Fruit fly (Drosophila melanogaster) ovary, adult (tissue): ENCODE data around the gene NijC.

ENCODE experiments used
- CG17801 ChIP-seq: fragments of 200-800 bp; optimal IDR thresholded peaks from 2 replicates; lab custom pipeline; 2019; ENCODE audit warnings: missing biosample characterization, mild to moderate bottlenecking, missing genetic modification characterization, moderate library complexity; ENCODE audit not compliant: partially characterized antibody

NijC gene

DNA sequence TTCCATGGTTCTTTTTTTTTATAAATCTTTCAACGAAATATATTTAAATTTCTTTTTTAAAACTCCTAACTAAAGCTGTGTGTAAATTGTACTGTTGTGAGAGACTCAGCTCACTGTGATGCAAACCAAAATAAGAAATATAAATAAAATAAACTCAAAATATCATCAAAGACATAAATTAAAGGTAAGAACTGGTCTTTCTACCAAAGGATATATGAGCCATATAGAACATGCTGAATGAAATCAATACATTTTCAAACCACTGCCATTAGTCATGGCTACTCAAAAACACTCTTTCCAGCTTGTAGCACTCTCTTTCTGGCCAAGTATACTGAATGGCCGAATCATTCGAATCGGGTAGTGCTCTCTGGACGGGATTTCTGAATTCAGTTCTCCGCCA lies at the start of gene NijC, which contains the start of gene CG14391:
Gene NijC, plus strand, starts transcription at position 388 of the 400 bp plus-strand sequence.
Gene CG14391, minus strand, starts transcription at position 101 of the 400 bp plus-strand sequence.
- TF ChIP-seq CG17801, result no peak

DNA sequence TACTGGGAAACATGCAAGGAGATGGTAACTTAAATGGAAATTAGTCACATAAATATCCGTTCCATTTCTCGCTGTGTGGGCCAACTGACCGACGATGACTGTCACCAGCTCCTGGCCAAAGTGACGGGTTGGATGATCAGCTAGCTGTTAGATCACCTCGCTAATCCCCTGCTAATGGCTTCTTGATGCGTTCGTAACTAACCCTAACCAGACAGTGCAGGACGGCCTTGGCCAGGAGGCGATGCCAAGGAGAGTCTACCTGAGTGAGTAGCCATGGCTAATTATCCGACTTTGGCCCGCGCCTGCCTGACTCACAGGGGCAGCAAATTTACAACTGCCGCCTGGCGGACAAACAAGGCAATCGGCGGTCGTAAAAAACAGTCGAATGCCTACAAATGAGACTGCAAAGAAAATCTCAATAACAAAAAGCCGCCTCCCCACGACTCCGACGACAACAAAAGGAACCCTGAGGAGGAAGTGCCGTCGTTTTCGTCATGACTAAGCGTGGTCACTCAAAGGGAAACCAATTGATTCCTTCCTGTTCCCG lies 49.1 kb upstream of the NijC start:
- no peak for TF ChIP-seq CG17801

DNA sequence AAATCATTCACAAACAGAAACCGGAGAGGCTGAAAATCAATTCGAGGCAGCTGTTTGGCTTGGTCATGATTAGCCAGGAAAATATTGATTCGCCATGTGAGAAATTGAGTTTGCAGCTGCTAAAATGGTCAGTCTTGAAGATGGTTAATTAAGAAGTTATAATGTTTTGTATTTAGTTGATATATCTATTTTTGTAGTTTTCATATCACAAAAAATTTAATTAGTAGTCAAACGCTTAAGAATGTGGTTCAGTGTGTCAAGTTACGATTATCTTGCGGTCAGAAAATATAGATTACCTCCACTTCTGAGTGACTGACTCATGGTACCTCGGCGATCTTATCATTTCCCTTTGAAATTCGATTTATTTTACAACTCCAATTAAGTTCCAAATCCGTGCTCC lies 48.0 kb upstream of the NijC start:
- no peak for TF ChIP-seq CG17801

DNA sequence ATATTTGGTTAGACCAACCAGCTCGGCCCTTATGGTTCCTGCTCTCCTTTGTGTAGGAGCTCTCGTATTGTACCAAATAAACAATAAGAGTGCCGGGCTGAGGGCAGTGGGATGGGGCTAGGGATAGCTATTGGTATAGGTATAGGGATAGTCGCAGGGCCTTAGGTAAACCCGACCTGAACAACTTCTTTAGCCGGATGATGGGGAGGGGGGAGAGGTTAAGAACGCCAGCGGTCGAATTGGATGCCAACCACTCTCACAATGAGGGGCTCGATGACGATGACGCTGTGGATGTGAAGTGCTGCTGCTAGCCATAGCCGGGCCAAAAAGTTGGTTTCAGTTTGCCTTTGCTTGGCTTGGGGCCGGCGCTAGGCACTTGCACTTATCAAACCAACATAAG lies 47.6 kb upstream of the NijC start:
- no peak for TF ChIP-seq CG17801

dm6 chr3R:12647954-12648353 lies 47.0 kb upstream of the NijC start, which contains the start of gene Dtg:
Gene Dtg, plus strand, starts transcription at chr3R:12648058.
- TF ChIP-seq CG17801, result no peak

dm6 chr3R:12649099-12650029 lies 45.6 kb upstream of the NijC start:
- TF ChIP-seq CG17801, result no peak

- no peak for TF ChIP-seq CG17801
Observed at dm6 chr3R:12650537-12650936, 44.4 kb upstream of the NijC start.

dm6 chr3R:12652736-12653135 lies 42.2 kb upstream of the NijC start:
- no peak for TF ChIP-seq CG17801

DNA sequence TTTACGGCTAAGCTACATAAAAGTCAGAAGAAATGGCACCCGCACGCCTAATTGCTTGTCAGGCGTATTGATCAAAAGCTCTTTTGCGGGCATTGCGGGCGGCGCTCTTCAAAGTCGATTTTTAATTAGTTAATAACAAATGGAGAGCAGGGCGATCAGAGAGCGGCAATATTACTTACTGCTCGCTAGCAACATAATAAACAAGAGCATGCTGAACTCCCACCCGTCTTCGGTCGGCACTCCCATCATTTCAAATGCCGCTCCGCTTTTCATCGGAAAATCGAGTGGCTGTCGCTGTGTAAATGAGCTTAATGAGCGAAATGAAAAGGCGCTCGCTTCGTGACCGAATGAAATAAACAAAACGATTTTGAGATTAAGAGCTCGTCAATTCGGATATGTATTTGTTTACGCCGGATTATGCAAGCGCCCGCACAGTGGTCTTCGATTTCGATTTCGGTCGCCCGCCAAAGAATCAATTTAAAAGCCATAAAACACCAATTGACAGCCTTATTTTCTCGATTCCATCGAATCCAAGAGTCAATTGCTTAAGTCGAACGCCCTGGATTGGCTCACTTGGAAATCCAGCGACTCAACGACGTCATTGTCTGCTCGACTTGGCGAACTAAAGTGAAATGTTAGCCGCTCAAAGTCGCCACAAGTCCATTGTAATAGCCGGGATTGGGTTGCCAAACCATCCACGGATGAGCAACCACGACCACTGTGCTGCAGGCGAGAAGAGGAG lies 41.2 kb upstream of the NijC start:
- TF ChIP-seq CG17801, result no peak

- TF ChIP-seq CG17801, result no peak
Observed at dm6 chr3R:12654253-12654623, 40.7 kb upstream of the NijC start, which contains the start of gene CG6225. Gene CG6225, plus strand, starts transcription at chr3R:12654577.

- TF ChIP-seq CG17801, result no peak
Observed at dm6 chr3R:12656946-12657566, 37.9 kb upstream of the NijC start.

- TF ChIP-seq CG17801, result no peak
Observed at dm6 chr3R:12662531-12662930, 32.4 kb upstream of the NijC start, which contains the start of gene CG14395. Gene CG14395, plus strand, starts transcription at chr3R:12662831.

DNA sequence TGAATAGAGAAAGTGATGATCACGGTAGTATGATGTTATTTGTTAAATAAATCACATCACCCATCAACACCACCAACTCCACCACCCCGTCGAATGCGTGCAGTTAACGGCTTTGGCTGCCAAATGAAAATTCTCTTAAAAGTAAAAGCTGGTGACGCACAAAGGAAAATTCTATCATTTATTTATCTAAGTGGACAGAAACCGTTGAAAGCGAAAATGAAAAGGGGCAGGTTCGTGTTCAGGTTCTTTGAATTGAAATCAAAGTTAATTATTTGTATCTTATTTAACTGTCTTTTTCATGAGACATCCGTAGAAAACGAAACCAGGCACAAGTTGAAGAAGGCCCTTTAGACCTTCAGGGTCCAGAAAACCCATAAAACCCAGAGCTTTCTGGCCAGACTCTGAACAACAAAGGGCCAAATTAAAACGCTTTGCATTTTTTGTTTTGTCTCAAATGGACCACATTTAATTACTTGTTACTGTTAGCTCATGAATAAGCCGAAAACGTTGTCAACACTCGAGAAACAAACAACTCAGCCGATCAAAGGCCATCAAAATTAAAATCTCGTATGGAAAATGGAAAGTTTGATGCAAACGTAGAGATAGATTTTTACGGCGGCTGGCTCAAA lies 28.6 kb upstream of the NijC start:
- no peak for TF ChIP-seq CG17801

DNA sequence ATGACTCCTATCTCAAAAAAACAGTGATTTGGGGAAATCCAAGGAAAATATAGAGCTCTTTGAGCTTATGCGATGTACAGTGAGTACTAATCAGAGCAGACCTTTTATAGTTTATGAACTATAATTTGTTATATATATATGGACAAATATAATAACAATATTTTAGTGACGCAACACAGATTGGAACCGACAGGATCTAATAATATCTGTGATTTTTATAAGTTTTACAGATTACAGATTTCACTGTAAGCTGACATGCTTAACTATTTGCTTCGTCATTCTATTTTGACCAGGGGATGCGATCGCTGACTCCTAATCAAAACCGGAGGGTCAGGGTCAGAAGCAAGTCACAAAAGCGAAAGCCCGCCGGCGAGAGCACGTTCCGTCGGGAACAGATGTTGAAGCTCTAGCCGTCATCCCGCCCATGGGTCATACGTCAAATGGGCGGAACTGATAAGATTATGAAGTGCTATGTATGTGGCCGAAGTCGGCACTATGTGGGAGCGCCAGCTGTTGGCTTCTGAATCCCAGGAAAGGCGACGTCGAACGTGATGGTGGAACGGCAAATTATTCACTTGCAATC lies 20.8 kb upstream of the NijC start, which contains the start of gene Gnmt:
Gene Gnmt, plus strand, starts transcription at position 568 of the 583 bp plus-strand sequence.
- TF ChIP-seq CG17801, result no peak

- TF ChIP-seq CG17801, result no peak
Observed at dm6 chr3R:12676160-12676559, 18.8 kb upstream of the NijC start, which contains the start of gene CG43630. Gene CG43630, minus strand, starts transcription at chr3R:12676260.

dm6 chr3R:12678850-12679249 lies 16.1 kb upstream of the NijC start, which contains the start of gene mbo:
Gene mbo, minus strand, starts transcription at chr3R:12679052.
- TF ChIP-seq CG17801, result no peak
